Fruit fly (Drosophila melanogaster): ENCODE results near the gene Ilk.

Ilk gene

dm6 chr3L:21194392-21194925 lies 22.2 kb upstream of the Ilk start:
- TF ChIP-seq pan (optimal IDR thresholded peaks at IDR 0.05) (no peak), usp (GFP tag; optimal IDR thresholded peaks at IDR 0.05) (no peak), EcR (GFP tag; optimal IDR thresholded peaks at IDR 0.05) (no peak), Dll (optimal IDR thresholded peaks at IDR 0.05) (no peak), CG8478 (optimal IDR thresholded peaks at IDR 0.05) (no peak), psq (optimal IDR thresholded peaks at IDR 0.05) (no peak)

DNA sequence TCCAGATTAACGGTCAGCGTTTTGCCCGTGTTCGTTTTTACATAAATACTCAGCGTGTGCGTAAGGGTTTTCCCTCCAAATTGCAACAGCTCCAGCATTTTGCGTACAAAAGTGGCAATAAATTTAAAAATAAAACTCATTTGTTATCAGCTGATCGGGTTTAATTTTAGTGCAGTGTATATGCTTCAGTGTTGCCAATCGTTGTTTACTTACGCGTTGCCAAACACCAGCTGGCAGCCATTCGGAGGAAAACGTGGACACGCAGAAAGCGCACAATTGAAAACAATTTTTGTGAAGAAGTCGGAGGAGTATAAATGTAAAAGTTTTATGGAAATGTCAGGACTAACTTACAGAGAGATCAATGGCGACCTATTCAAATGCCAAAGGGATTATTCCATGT lies 20.1 kb upstream of the Ilk start, which contains the start of the genes Targ3 and park:
Targ3 (plus strand) TSS at position 269 of the 400 bp plus-strand sequence.
park (minus strand) TSS at position 291 of the 400 bp plus-strand sequence.
- TF ChIP-seq psq (optimal IDR thresholded peaks at IDR 0.05) (no peak), Dll (optimal IDR thresholded peaks at IDR 0.05) (no peak), usp (GFP tag; optimal IDR thresholded peaks at IDR 0.05) (no peak), CG8478 (optimal IDR thresholded peaks at IDR 0.05) (no peak), pan (optimal IDR thresholded peaks at IDR 0.05) (no peak), EcR (GFP tag; optimal IDR thresholded peaks at IDR 0.05) (no peak)

dm6 chr3L:21200587-21200986 lies 16.1 kb upstream of the Ilk start:
- TF ChIP-seq psq (optimal IDR thresholded peaks at IDR 0.05) (no peak), Dll (optimal IDR thresholded peaks at IDR 0.05) (no peak), pan (optimal IDR thresholded peaks at IDR 0.05) (no peak), EcR (GFP tag; optimal IDR thresholded peaks at IDR 0.05) (no peak), usp (GFP tag; optimal IDR thresholded peaks at IDR 0.05) (no peak), CG8478 (optimal IDR thresholded peaks at IDR 0.05) (no peak)

DNA sequence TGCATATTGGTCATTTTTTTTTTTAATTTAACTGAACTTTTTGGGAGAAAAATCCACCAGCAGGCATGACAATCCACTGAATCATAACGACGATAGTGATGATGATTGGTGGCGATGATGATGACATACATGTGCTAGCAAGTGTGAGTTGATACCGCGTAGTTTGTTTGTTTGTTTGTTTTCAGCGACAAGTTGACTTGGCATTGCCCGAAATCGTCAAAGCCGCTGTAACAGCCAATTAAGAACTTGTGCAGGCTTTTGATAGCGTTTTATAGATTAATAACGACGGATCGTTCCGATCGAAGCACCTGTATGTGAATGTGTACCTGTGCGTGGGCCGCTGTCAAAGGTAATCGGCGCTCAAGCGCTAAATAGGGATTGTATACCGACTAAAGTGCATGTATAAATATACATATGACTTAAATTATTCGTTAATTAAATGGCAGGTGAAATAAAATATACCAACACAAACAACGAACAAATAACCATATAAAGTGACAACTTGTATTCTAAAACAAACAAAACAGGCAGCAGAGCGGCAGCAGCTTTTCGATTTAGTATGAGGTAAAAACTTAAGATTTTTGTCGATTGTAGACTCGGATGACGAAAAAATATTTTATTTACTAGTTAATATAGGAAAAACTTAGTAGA lies 15.3 kb upstream of the Ilk start:
- TF ChIP-seq psq (optimal IDR thresholded peaks at IDR 0.05): no peak
- TF ChIP-seq Dll (optimal IDR thresholded peaks at IDR 0.05): no peak
- no peak for TF ChIP-seq EcR (GFP tag; optimal IDR thresholded peaks at IDR 0.05)
- no peak for TF ChIP-seq usp (GFP tag; optimal IDR thresholded peaks at IDR 0.05)
- TF ChIP-seq CG8478 (optimal IDR thresholded peaks at IDR 0.05): no peak
- no peak for TF ChIP-seq pan (optimal IDR thresholded peaks at IDR 0.05)

dm6 chr3L:21202029-21202776 lies 14.5 kb upstream of the Ilk start:
- TF ChIP-seq usp (GFP tag; optimal IDR thresholded peaks at IDR 0.05): no peak
- peak in 1 of 2 experiments; percentile 52 for TF ChIP-seq EcR (GFP tag; optimal IDR thresholded peaks at IDR 0.05)

DNA sequence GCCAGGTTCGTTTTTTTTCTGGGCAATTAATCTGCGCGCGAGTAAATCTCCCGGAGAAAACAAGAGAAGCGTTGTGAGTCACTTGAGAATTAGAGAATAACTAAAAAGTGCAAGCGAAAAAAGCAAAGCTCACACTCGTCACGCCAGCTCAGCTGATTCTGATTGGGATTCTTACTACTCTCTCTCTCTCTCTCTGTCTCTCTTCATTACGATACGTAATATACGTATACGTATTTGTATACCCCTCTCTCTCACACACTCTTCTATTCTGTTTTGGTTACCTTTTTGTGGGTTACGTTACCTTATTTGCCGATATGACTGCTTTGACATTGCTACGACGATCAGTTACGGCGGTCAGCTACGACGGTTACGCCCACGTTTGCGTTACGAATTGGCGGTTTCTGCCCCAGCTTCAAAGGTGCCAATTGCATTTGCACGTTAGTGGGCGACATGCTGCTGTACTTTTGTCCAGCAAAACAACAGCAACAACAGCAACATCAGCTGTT lies 13.9 kb upstream of the Ilk start, which contains the start of the genes Targ1, CG10512 and Targ2:
Targ1 (minus strand) TSS at position 106 of the 506 bp plus-strand sequence.
CG10512 (plus strand) TSS at position 144 of the 506 bp plus-strand sequence.
Targ2 (minus strand) TSS at position 456 of the 506 bp plus-strand sequence.
- no peak for TF ChIP-seq pan (optimal IDR thresholded peaks at IDR 0.05)
- TF ChIP-seq usp (GFP tag; optimal IDR thresholded peaks at IDR 0.05): no peak

- TF ChIP-seq EcR (GFP tag; optimal IDR thresholded peaks at IDR 0.05) (no peak), pan (optimal IDR thresholded peaks at IDR 0.05) (no peak)
These were observed 11.9 kb upstream of the Ilk start for dm6 chr3L:21204581-21205495.

dm6 chr3L:21205496-21205824 lies 11.2 kb upstream of the Ilk start:
- no peak for TF ChIP-seq EcR (GFP tag; optimal IDR thresholded peaks at IDR 0.05)
- TF ChIP-seq pan (optimal IDR thresholded peaks at IDR 0.05): no peak
- no peak for TF ChIP-seq psq (optimal IDR thresholded peaks at IDR 0.05)
- TF ChIP-seq Dll (optimal IDR thresholded peaks at IDR 0.05): no peak
- TF ChIP-seq usp (GFP tag; optimal IDR thresholded peaks at IDR 0.05): no peak
- TF ChIP-seq CG8478 (optimal IDR thresholded peaks at IDR 0.05): no peak

DNA sequence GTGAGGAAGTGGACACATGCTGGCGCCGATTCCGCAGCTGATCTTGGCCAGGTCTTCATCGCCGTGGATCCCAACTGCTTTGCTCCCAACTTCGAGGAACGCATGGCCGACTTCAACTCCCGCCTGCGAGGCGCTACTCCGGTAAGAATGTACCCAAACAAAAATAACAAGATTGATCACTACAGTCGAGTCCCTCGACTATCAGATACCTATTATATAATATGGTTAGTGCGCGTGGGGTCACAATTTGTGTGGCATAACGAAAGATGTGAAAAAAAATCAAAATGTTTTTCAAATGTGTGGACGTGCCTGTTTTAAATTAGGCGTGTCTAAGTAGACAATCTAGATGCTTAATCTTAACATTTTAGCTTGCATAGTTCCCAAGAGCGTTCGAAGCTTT lies 10.2 kb upstream of the Ilk start:
- no peak for TF ChIP-seq EcR (GFP tag; optimal IDR thresholded peaks at IDR 0.05)
- no peak for TF ChIP-seq usp (GFP tag; optimal IDR thresholded peaks at IDR 0.05)
- no peak for TF ChIP-seq CG8478 (optimal IDR thresholded peaks at IDR 0.05)
- no peak for TF ChIP-seq psq (optimal IDR thresholded peaks at IDR 0.05)
- TF ChIP-seq Dll (optimal IDR thresholded peaks at IDR 0.05): no peak
- TF ChIP-seq pan (optimal IDR thresholded peaks at IDR 0.05): no peak

- TF ChIP-seq pan (optimal IDR thresholded peaks at IDR 0.05): no peak
- TF ChIP-seq CG8478 (optimal IDR thresholded peaks at IDR 0.05): no peak
- TF ChIP-seq EcR (GFP tag; optimal IDR thresholded peaks at IDR 0.05): no peak
- TF ChIP-seq Dll (optimal IDR thresholded peaks at IDR 0.05): no peak
- no peak for TF ChIP-seq psq (optimal IDR thresholded peaks at IDR 0.05)
- no peak for TF ChIP-seq usp (GFP tag; optimal IDR thresholded peaks at IDR 0.05)
These were observed 6.7 kb upstream of the Ilk start, which contains the start of the genes CG10510 and CG10508 for dm6 chr3L:21209921-21210532. CG10510 (minus strand) TSS chr3L:21210084. CG10508 (plus strand) TSS chr3L:21210215.

dm6 chr3L:21219160-21219559 lies 2.5 kb downstream of the Ilk start:
- TF ChIP-seq psq (optimal IDR thresholded peaks at IDR 0.05): no peak
- TF ChIP-seq pan (optimal IDR thresholded peaks at IDR 0.05): no peak
- TF ChIP-seq Dll (optimal IDR thresholded peaks at IDR 0.05): no peak
- TF ChIP-seq usp (GFP tag; optimal IDR thresholded peaks at IDR 0.05): no peak
- no peak for TF ChIP-seq EcR (GFP tag; optimal IDR thresholded peaks at IDR 0.05)
- no peak for TF ChIP-seq CG8478 (optimal IDR thresholded peaks at IDR 0.05)

Data from whole organism.